Fruit fly (Drosophila melanogaster) whole organism, embryonic: ENCODE data around the gene Mvl.
A peak's percentile ranks its signal among the peaks of the same experiment; 100 is the strongest.

ENCODE experiments used
- Antp ChIP-seq: fragments of 200-800 bp; sonication (Bioruptor generic); optimal IDR thresholded peaks from 3 replicates; lab custom pipeline; 2016; ENCODE audit warnings: missing biosample characterization, missing genetic modification characterization
- Blimp-1 ChIP-seq: fragments of 200-800 bp; sonication (Bioruptor generic); optimal IDR thresholded peaks from 3 replicates; lab custom pipeline; 2018; ENCODE audit warnings: missing biosample characterization, missing genetic modification characterization, mild to moderate bottlenecking, moderate library complexity, missing genetic modification reagents
- BtbVII ChIP-seq: fragments of 200-800 bp; sonication (Bioruptor generic); optimal IDR thresholded peaks from 3 replicates; lab custom pipeline; 2017; ENCODE audit warnings: missing biosample characterization, mild to moderate bottlenecking, missing genetic modification characterization
- CG10209 ChIP-seq: fragments of 200-800 bp; sonication (Bioruptor generic); optimal IDR thresholded peaks from 3 replicates; lab custom pipeline; 2017; ENCODE audit warnings: missing biosample characterization, mild to moderate bottlenecking, missing genetic modification characterization, missing genetic modification reagents
- CG10267 ChIP-seq: fragments of 200-800 bp; sonication (Bioruptor generic); optimal IDR thresholded peaks from 2 replicates; lab custom pipeline; 2018; ENCODE audit warnings: missing biosample characterization, mild to moderate bottlenecking, missing genetic modification characterization, moderate library complexity
- CG1233 ChIP-seq: fragments of 200-800 bp; sonication (Bioruptor generic); optimal IDR thresholded peaks from 4 replicates; lab custom pipeline; 2018; ENCODE audit warnings: missing biosample characterization, mild to moderate bottlenecking, missing genetic modification characterization
- CG12391 ChIP-seq: fragments of 200-800 bp; sonication (Bioruptor generic); optimal IDR thresholded peaks from 3 replicates; lab custom pipeline; 2018; ENCODE audit warnings: missing biosample characterization, mild to moderate bottlenecking, missing genetic modification characterization, moderate library complexity
- CG12659 ChIP-seq: fragments of 200-800 bp; sonication (Bioruptor generic); optimal IDR thresholded peaks from 3 replicates; lab custom pipeline; 2017; ENCODE audit warnings: mild to moderate bottlenecking, missing biosample characterization, missing genetic modification reagents, missing genetic modification characterization
- CG12769 ChIP-seq: fragments of 200-800 bp; sonication (Bioruptor generic); optimal IDR thresholded peaks from 2 replicates; lab custom pipeline; 2019; ENCODE audit warnings: missing biosample characterization, mild to moderate bottlenecking, missing genetic modification characterization, moderate library complexity
- CG12942 ChIP-seq: fragments of 200-800 bp; sonication (Bioruptor generic); optimal IDR thresholded peaks from 3 replicates; lab custom pipeline; 2016; ENCODE audit warnings: missing biosample characterization, missing genetic modification characterization
- CG14014 ChIP-seq: fragments of 200-800 bp; sonication (Bioruptor generic); IDR thresholded peaks from 2 replicates; pipeline ENCODE4 v1.3.6; 2022; ENCODE audit warnings: missing biosample characterization, missing genetic modification characterization
- CG15073 ChIP-seq: fragments of 200-800 bp; sonication (Bioruptor generic); optimal IDR thresholded peaks from 2 replicates; lab custom pipeline; 2016; ENCODE audit warnings: missing biosample characterization, missing genetic modification characterization
- CG15269 ChIP-seq: fragments of 200-800 bp; sonication (Bioruptor generic); optimal IDR thresholded peaks from 2 replicates; lab custom pipeline; 2018; ENCODE audit warnings: missing biosample characterization, mild to moderate bottlenecking, missing genetic modification characterization, moderate library complexity
- CG1603 ChIP-seq: fragments of 200-800 bp; sonication (Bioruptor generic); optimal IDR thresholded peaks from 2 replicates; lab custom pipeline; 2019; ENCODE audit warnings: missing biosample characterization, mild to moderate bottlenecking, missing genetic modification characterization, moderate library complexity
- CG17186 ChIP-seq: fragments of 200-800 bp; sonication (Bioruptor generic); optimal IDR thresholded peaks from 3 replicates; lab custom pipeline; 2017; ENCODE audit warnings: missing biosample characterization, missing genetic modification reagents, missing genetic modification characterization
- CG17328 ChIP-seq: fragments of 200-800 bp; sonication (Bioruptor generic); IDR thresholded peaks from 2 replicates; pipeline ENCODE4 v1.3.6; 2022; ENCODE audit warnings: missing biosample characterization, missing genetic modification characterization
- CG18764 ChIP-seq: fragments of 200-800 bp; sonication (Bioruptor generic); optimal IDR thresholded peaks from 3 replicates; lab custom pipeline; 2016; ENCODE audit warnings: missing biosample characterization, missing genetic modification characterization
- CG2120 ChIP-seq: fragments of 200-800 bp; sonication (Bioruptor generic); optimal IDR thresholded peaks from 3 replicates; lab custom pipeline; 2016; ENCODE audit warnings: missing biosample characterization, missing genetic modification characterization
- CG30403 ChIP-seq: fragments of 200-800 bp; sonication (Bioruptor generic); optimal IDR thresholded peaks from 3 replicates; lab custom pipeline; 2016; ENCODE audit warnings: missing biosample characterization, missing genetic modification characterization
- CG9215 ChIP-seq: fragments of 200-800 bp; sonication (Bioruptor generic); IDR thresholded peaks from 2 replicates; pipeline ENCODE4 v1.3.6; 2022; ENCODE audit warnings: missing biosample characterization, missing genetic modification characterization
- Fer2 ChIP-seq: fragments of 200-800 bp; sonication (Bioruptor generic); optimal IDR thresholded peaks from 2 replicates; lab custom pipeline; 2018; ENCODE audit warnings: missing biosample characterization, mild to moderate bottlenecking, missing genetic modification characterization, moderate library complexity
- Hr51 ChIP-seq, 2 experiments: fragments of 200-800 bp; sonication (Bioruptor generic); optimal IDR thresholded peaks; 2 replicates in 1 of 2; 3 replicates in 1 of 2; lab custom pipeline; 2016 to 2018; ENCODE audit warnings: missing biosample characterization in 2 of 2, missing genetic modification characterization in 2 of 2, mild to moderate bottlenecking in 1 of 2, moderate library complexity in 1 of 2
- Hsf ChIP-seq: fragments of 200-800 bp; sonication (Bioruptor generic); optimal IDR thresholded peaks from 3 replicates; lab custom pipeline; 2016; ENCODE audit warnings: missing biosample characterization, missing genetic modification characterization
- Mad ChIP-seq: fragments of 200-800 bp; sonication (Bioruptor generic); optimal IDR thresholded peaks from 2 replicates; lab custom pipeline; 2016; ENCODE audit warnings: missing biosample characterization, missing genetic modification characterization
- PHDP ChIP-seq: fragments of 200-800 bp; sonication (Bioruptor generic); optimal IDR thresholded peaks from 3 replicates; lab custom pipeline; 2018; ENCODE audit warnings: missing biosample characterization, mild to moderate bottlenecking, missing genetic modification characterization, moderate library complexity
- Taf1 ChIP-seq: fragments of 200-800 bp; sonication (Bioruptor generic); IDR thresholded peaks from 2 replicates; pipeline ENCODE4 v1.3.6; 2022; ENCODE audit warnings: missing biosample characterization, missing genetic modification characterization
- ash1 ChIP-seq: fragments of 200-800 bp; sonication (Bioruptor generic); optimal IDR thresholded peaks from 2 replicates; lab custom pipeline; 2018; ENCODE audit warnings: missing biosample characterization, mild to moderate bottlenecking, missing genetic modification characterization
- bab2 ChIP-seq: fragments of 200-800 bp; sonication (Bioruptor generic); optimal IDR thresholded peaks from 2 replicates; lab custom pipeline; 2016; ENCODE audit warnings: missing biosample characterization, missing genetic modification characterization
- chinmo ChIP-seq: fragments of 200-800 bp; sonication (Bioruptor generic); IDR thresholded peaks from 4 replicates; pipeline ENCODE4 v1.3.6; 2022; ENCODE audit warnings: missing biosample characterization, missing genetic modification characterization; ENCODE audit not compliant: partially characterized antibody
- dpn ChIP-seq, 2 experiments: fragments of 200-800 bp; sonication (Bioruptor generic); optimal IDR thresholded peaks; 3 replicates each; lab custom pipeline; 2016; ENCODE audit warnings: missing biosample characterization in 2 of 2, missing genetic modification characterization in 2 of 2
- fru ChIP-seq: fragments of >200 bp; optimal IDR thresholded peaks from 2 replicates; lab custom pipeline; 2017
- gem ChIP-seq: fragments of 200-800 bp; sonication (Bioruptor generic); optimal IDR thresholded peaks from 2 replicates; lab custom pipeline; 2019; ENCODE audit warnings: missing biosample characterization, mild to moderate bottlenecking, missing genetic modification characterization, moderate library complexity
- grau ChIP-seq: fragments of 200-800 bp; optimal IDR thresholded peaks from 3 replicates; lab custom pipeline; 2019; ENCODE audit warnings: missing biosample characterization, mild to moderate bottlenecking, missing genetic modification characterization, moderate library complexity
- hb ChIP-seq: fragments of 200-800 bp; sonication (Bioruptor generic); IDR thresholded peaks from 3 replicates; pipeline ENCODE4 v1.3.6; 2022; ENCODE audit warnings: missing biosample characterization, missing genetic modification characterization; ENCODE audit not compliant: partially characterized antibody
- kni ChIP-seq: fragments of 200-800 bp; sonication (Bioruptor generic); optimal IDR thresholded peaks from 3 replicates; lab custom pipeline; 2017; ENCODE audit warnings: mild to moderate bottlenecking, missing biosample characterization, missing genetic modification reagents, missing genetic modification characterization
- sd ChIP-seq: fragments of 200-800 bp; sonication (Bioruptor generic); optimal IDR thresholded peaks from 3 replicates; lab custom pipeline; 2018; ENCODE audit warnings: missing biosample characterization, mild to moderate bottlenecking, missing genetic modification characterization, moderate library complexity
- unpg ChIP-seq: fragments of 200-800 bp; sonication (Bioruptor generic); optimal IDR thresholded peaks from 3 replicates; lab custom pipeline; 2018; ENCODE audit warnings: missing biosample characterization, mild to moderate bottlenecking, missing genetic modification characterization, moderate library complexity
- zf30C ChIP-seq: fragments of 200-800 bp; sonication (Bioruptor generic); optimal IDR thresholded peaks from 3 replicates; lab custom pipeline; 2018; ENCODE audit warnings: missing biosample characterization, mild to moderate bottlenecking, missing genetic modification characterization

The Mvl gene

dm6 chr3R:21092829-21093228 lies 32.2 kb upstream of the Mvl start (continued):
- TF ChIP-seq unpg (GFP tag; lab: Kevin White, UChicago) (peak; percentile 31), Hsf (GFP tag; lab: Kevin White, UChicago) (peak; percentile 4), kni (GFP tag; lab: Kevin White, UChicago) (peak; percentile 60), CG12942 (GFP tag; lab: Kevin White, UChicago) (peak; percentile 10), dpn (GFP tag; optimal IDR thresholded peaks at IDR 0.05; lab: Kevin White, UChicago) (peak in 1 of 2 experiments; percentile 29), Fer2 (tag; lab: Kevin White, UChicago) (no peak), CG10267 (tag; lab: Kevin White, UChicago) (no peak), grau (peak; percentile 16), BtbVII (GFP tag; lab: Kevin White, UChicago) (no peak), sd (tag; lab: Kevin White, UChicago) (peak; percentile 16), CG15269 (tag; lab: Kevin White, UChicago) (peak; percentile 5), gem (tag; lab: Kevin White, UChicago) (peak; percentile 52), CG2120 (GFP tag; lab: Kevin White, UChicago) (peak; percentile 18), CG12659 (peak; percentile 7), CG12769 (peak; percentile 20), Antp (GFP tag; lab: Kevin White, UChicago) (peak; percentile 4), CG9215 (GFP tag; lab: Robert Waterston, UW) (no peak), PHDP (tag; lab: Kevin White, UChicago) (peak; percentile 11), bab2 (GFP tag; lab: Kevin White, UChicago) (no peak), CG15073 (GFP tag; lab: Kevin White, UChicago) (no peak), Hr51 (GFP tag; optimal IDR thresholded peaks at IDR 0.05; lab: Kevin White, UChicago) (peak in 1 of 2 experiments; percentile 39), CG14014 (no peak), hb (no peak), Mad (no peak), CG30403 (GFP tag; lab: Kevin White, UChicago) (peak; percentile 5), CG1603 (tag; lab: Kevin White, UChicago) (peak; percentile 35)

- no peak for TF ChIP-seq ash1 (GFP tag; lab: Kevin White, UChicago)
- peak; percentile 76 for TF ChIP-seq sd (tag; lab: Kevin White, UChicago)
- TF ChIP-seq fru, result no peak
- TF ChIP-seq CG17186, result no peak
- TF ChIP-seq Taf1 (GFP tag; lab: Robert Waterston, UW), result no peak
- TF ChIP-seq, all 482 proteins: peak for 1
Observed at dm6 chr3R:21092036-21092435, 31.4 kb upstream of the Mvl start.

dm6 chr3R:21091500-21091899 lies 30.9 kb upstream of the Mvl start:
- TF ChIP-seq CG12391 (tag; lab: Kevin White, UChicago), result no peak
- no peak for TF ChIP-seq CG1233 (GFP tag; lab: Kevin White, UChicago)
- no peak for TF ChIP-seq CG17328 (GFP tag; lab: Robert Waterston, UW)
- TF ChIP-seq CG18764, result no peak
- 0 out of 4 replicates have a peak, but pooled peaks have one; percentile 36 for TF ChIP-seq chinmo (GFP tag; lab: Robert Waterston, UW)
- TF ChIP-seq zf30C (GFP tag; lab: Kevin White, UChicago), result no peak
- TF ChIP-seq Blimp-1 (GFP tag; lab: Kevin White, UChicago), result peak; percentile 60
- no peak for TF ChIP-seq ash1 (GFP tag; lab: Kevin White, UChicago)
- no peak for TF ChIP-seq CG10209 (GFP tag; lab: Kevin White, UChicago)
- peak; percentile 45 for TF ChIP-seq CG12769
